Fruit fly (Drosophila melanogaster): Measurements from ENCODE around the gene Tdrd3.

Tdrd3 gene

DNA sequence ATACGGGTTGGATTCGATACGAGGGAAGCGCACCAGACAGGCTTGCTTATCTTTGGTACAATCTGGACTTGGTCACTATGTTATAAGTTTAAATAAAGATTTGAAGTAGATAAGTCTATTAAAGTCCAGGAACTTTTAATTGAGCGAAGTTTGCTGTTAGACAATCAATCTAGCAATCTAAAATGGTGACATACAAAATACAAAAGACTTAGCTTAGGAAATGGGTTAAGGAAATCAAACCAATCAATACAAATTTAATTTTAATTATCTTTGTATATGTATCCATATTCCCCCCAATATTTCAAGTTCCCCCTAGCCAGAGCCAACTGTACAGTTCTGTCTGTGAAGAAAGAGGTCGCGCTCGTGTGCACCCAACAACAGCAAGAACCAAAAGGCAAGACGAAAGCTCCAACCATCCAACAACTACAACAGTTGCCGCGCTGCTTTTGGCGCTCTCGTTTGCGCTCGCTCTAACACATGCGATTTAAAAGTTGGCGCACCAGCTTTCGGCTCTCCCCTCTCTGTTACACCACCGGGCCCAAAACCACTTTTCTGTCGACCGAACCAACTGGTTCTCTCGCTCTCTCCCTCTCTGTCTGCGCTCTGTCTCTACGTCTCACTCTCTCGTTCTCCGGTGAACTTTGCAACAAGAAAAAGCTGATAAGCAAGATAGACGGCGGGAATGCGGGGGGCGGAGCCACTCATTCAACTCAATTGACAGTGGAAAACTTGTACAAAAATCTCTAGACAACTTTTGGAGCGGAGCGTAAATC lies 30.5 kb upstream of the Tdrd3 start (continued):
- peak; percentile 67; the same call in 2 of the 3 replicates for TF ChIP-seq CG34422 (GFP tag; IDR thresholded peaks at IDR 0.05)
- TF ChIP-seq H2.0 (GFP tag; IDR thresholded peaks at IDR 0.05), result peak; percentile 71
- peak; percentile 48 for TF ChIP-seq sqz (GFP tag; optimal IDR thresholded peaks at IDR 0.05)
- peak; percentile 59 for TF ChIP-seq Six4 (GFP tag; optimal IDR thresholded peaks at IDR 0.05)
- peak; percentile 59; the same call in 1 of the 3 replicates for TF ChIP-seq zen2 (GFP tag; IDR thresholded peaks at IDR 0.05; ENCODE audit: partially characterized antibody)
- peak; percentile 38 for TF ChIP-seq onecut (GFP tag; IDR thresholded peaks at IDR 0.05)
- TF ChIP-seq CG17361 (GFP tag; IDR thresholded peaks at IDR 0.05), result peak; percentile 97
- TF ChIP-seq dmrt99B (tag; optimal IDR thresholded peaks at IDR 0.05), result peak; percentile 95
- peak; percentile 70 for TF ChIP-seq CG7786 (GFP tag; optimal IDR thresholded peaks at IDR 0.05)
- no peak; the same call in 1 of the 2 replicates for TF ChIP-seq amos (GFP tag; IDR thresholded peaks at IDR 0.05; ENCODE audit: partially characterized antibody)
- TF ChIP-seq ssp (GFP tag; IDR thresholded peaks at IDR 0.05), result no peak; the same call in 1 of the 2 replicates
- TF ChIP-seq CG1603 (tag; optimal IDR thresholded peaks at IDR 0.05), result peak; percentile 43
- TF ChIP-seq Drgx (GFP tag; IDR thresholded peaks at IDR 0.05), result peak; percentile 84
- TF ChIP-seq CG9817 (tag; optimal IDR thresholded peaks at IDR 0.05), result no peak
- TF ChIP-seq zf30C (GFP tag; optimal IDR thresholded peaks at IDR 0.05), result no peak
- peak; percentile 68 for TF ChIP-seq CG12071 (GFP tag; optimal IDR thresholded peaks at IDR 0.05)
- peak; percentile 98 for TF ChIP-seq Ets65A (GFP tag)
- TF ChIP-seq CG13296 (GFP tag; optimal IDR thresholded peaks at IDR 0.05), result peak; percentile 86
- TF ChIP-seq Elba2 (GFP tag; optimal IDR thresholded peaks at IDR 0.05), result no peak
- peak; percentile 81 for TF ChIP-seq CG17829 (tag; optimal IDR thresholded peaks at IDR 0.05)
- peak; percentile 89 for TF ChIP-seq CG12391 (tag; optimal IDR thresholded peaks at IDR 0.05)
- TF ChIP-seq CG9215 (GFP tag; IDR thresholded peaks at IDR 0.05), result peak; percentile 86
- TF ChIP-seq cato (GFP tag; optimal IDR thresholded peaks at IDR 0.05; ENCODE audit: borderline replicate concordance), result peak; percentile 77
- TF ChIP-seq slou (GFP tag; optimal IDR thresholded peaks at IDR 0.05), result peak; percentile 49
- peak; percentile 91 for TF ChIP-seq CG8924 (tag; optimal IDR thresholded peaks at IDR 0.05)
- peak; percentile 77 for TF ChIP-seq nerfin-1 (tag; optimal IDR thresholded peaks at IDR 0.05)
- peak; percentile 98 for TF ChIP-seq sens (GFP tag)
- TF ChIP-seq dan (GFP tag; IDR thresholded peaks at IDR 0.05), result no peak
- TF ChIP-seq odd (GFP tag; optimal IDR thresholded peaks at IDR 0.05), result peak; percentile 84
- TF ChIP-seq ac (GFP tag; optimal IDR thresholded peaks at IDR 0.05), result peak; percentile 25
- no peak for TF ChIP-seq CG17186 (GFP tag; optimal IDR thresholded peaks at IDR 0.05)
- TF ChIP-seq maf-S (GFP tag; optimal IDR thresholded peaks at IDR 0.05), result peak; percentile 72
- TF ChIP-seq Side (GFP tag; optimal IDR thresholded peaks at IDR 0.05), result peak; percentile 67
- peak; percentile 71 for TF ChIP-seq Camta (GFP tag; optimal IDR thresholded peaks at IDR 0.05)
- peak; percentile 74 for TF ChIP-seq Oaz (GFP tag; IDR thresholded peaks at IDR 0.05)
- no peak for TF ChIP-seq kni (GFP tag; optimal IDR thresholded peaks at IDR 0.05)
- 0 out of 2 replicates have a peak, but pooled peaks have one; percentile 29 for TF ChIP-seq CG8765 (GFP tag; IDR thresholded peaks at IDR 0.05)
- peak; percentile 48 for TF ChIP-seq Vsx1 (GFP tag; optimal IDR thresholded peaks at IDR 0.05)
- 0 out of 2 replicates have a peak, but pooled peaks have one; percentile 9 for TF ChIP-seq dati (GFP tag; IDR thresholded peaks at IDR 0.05)
- TF ChIP-seq Dbx (GFP tag; IDR thresholded peaks at IDR 0.05), result peak; percentile 81
- no peak for TF ChIP-seq Tbp (GFP tag; optimal IDR thresholded peaks at IDR 0.05)
- peak; percentile 82 for TF ChIP-seq Max (GFP tag; optimal IDR thresholded peaks at IDR 0.05)
- peak; percentile 72 for TF ChIP-seq Xrp1 (GFP tag; IDR thresholded peaks at IDR 0.05)
- peak; percentile 65 for TF ChIP-seq CG15514 (GFP tag; optimal IDR thresholded peaks at IDR 0.05)
- TF ChIP-seq Dad (GFP tag; optimal IDR thresholded peaks at IDR 0.05), result peak; percentile 31
- TF ChIP-seq Ptx1 (GFP tag; IDR thresholded peaks at IDR 0.05), result peak; percentile 90
- peak; percentile 54; the same call in 1 of the 2 replicates for TF ChIP-seq wdn (GFP tag; IDR thresholded peaks at IDR 0.05)
- TF ChIP-seq repo (GFP tag; optimal IDR thresholded peaks at IDR 0.05), result peak; percentile 20
- TF ChIP-seq CG9437 (GFP tag; optimal IDR thresholded peaks at IDR 0.05), result peak; percentile 89
- TF ChIP-seq slp2 (GFP tag; optimal IDR thresholded peaks at IDR 0.05), result peak; percentile 75
